Worm (Caenorhabditis elegans): ENCODE results near the gene T07E3.3.

DNA sequence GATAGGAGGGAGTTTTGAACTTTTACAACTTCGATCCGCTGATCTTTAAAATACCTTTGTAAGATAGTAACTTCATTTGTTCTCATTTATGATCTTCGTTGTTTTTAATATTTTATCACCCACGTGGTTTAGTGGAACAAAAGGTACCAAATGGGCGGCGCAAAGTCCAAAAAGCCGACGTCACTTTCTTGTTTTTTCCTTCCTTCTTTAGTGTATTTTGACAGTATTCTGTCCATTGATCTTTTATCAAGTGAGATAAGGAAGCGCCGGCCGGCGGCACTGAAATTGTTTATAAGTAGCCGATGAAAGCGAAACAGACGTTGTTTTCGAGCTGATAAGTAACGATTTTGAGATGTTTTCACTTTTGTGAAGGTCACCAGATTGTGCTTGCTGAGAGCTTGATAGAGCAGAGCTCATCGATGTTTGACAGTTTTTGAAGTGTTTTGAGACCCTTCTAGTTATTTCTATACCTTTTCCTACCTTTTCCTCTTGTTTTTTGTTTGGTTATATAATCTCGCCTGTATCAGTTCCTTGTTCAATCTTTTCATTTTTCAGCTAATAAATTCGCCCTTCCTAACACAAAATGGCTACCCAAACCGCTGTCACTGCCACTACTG is 31.0 kb upstream of the T07E3.3 start, which contains the start of gene K04C2.3:
- no peak for TF ChIP-seq ama-1 (optimal IDR thresholded peaks at IDR 0.05)
- TF ChIP-seq hmg-4 (GFP tag; optimal IDR thresholded peaks at IDR 0.05), result no peak
- no peak for TF ChIP-seq tbx-11 (GFP tag; IDR thresholded peaks at IDR 0.05)
- no peak for TF ChIP-seq ceh-36 (tag; optimal IDR thresholded peaks at IDR 0.05)
- TF ChIP-seq pes-1 (GFP tag; IDR thresholded peaks at IDR 0.05), result no peak
- no peak for TF ChIP-seq B0310.2 (tag; optimal IDR thresholded peaks at IDR 0.05)
- no peak for TF ChIP-seq ceh-13 (GFP tag; optimal IDR thresholded peaks at IDR 0.05)
- no peak for TF ChIP-seq hmbx-1 (tag; optimal IDR thresholded peaks at IDR 0.05)
- TF ChIP-seq ets-7 (tag; optimal IDR thresholded peaks at IDR 0.05), result no peak
- TF ChIP-seq F13C5.2 (tag; optimal IDR thresholded peaks at IDR 0.05), result no peak
- TF ChIP-seq tra-4 (tag; optimal IDR thresholded peaks at IDR 0.05), result no peak
- TF ChIP-seq flt-1 (GFP tag; IDR thresholded peaks at IDR 0.05), result no peak
